Fruit fly (Drosophila melanogaster) whole organism, embryonic: Measurements from ENCODE around the gene CG12522.

Experiments used
- Asciz ChIP-seq: fragments of 200-800 bp; sonication (Bioruptor generic); optimal IDR thresholded peaks from 2 replicates; lab custom pipeline; 2017; ENCODE audit warnings: missing biosample characterization, mild to moderate bottlenecking, missing genetic modification characterization, missing genetic modification reagents
- Atf-2 ChIP-seq: fragments of 200-800 bp; sonication (Bioruptor generic); optimal IDR thresholded peaks from 2 replicates; lab custom pipeline; 2016; ENCODE audit warnings: missing biosample characterization, missing genetic modification characterization
- Bgb ChIP-seq: fragments of 200-800 bp; sonication (Bioruptor generic); IDR thresholded peaks from 2 replicates; pipeline ENCODE4 v1.3.6; 2022; ENCODE audit warnings: missing biosample characterization, missing genetic modification characterization; ENCODE audit not compliant: partially characterized antibody
- CG10959 ChIP-seq: fragments of 200-800 bp; sonication (Bioruptor generic); IDR thresholded peaks from 2 replicates; pipeline ENCODE4 v1.3.6; 2022; ENCODE audit warnings: missing biosample characterization, missing genetic modification characterization
- CG11247 ChIP-seq: fragments of 200-800 bp; sonication (Bioruptor generic); IDR thresholded peaks from 2 replicates; pipeline ENCODE4 v1.3.6; 2022; ENCODE audit warnings: missing biosample characterization, missing genetic modification characterization
- CG11696 ChIP-seq: fragments of 200-800 bp; sonication (Bioruptor generic); IDR thresholded peaks from 2 replicates; pipeline ENCODE4 v1.3.6; 2022; ENCODE audit warnings: missing biosample characterization, missing genetic modification characterization
- CG1647 ChIP-seq: fragments of 200-800 bp; sonication (Bioruptor generic); optimal IDR thresholded peaks from 3 replicates; lab custom pipeline; 2016; ENCODE audit warnings: missing biosample characterization, missing genetic modification characterization
- CG17361 ChIP-seq: fragments of 200-800 bp; sonication (Bioruptor generic); IDR thresholded peaks from 3 replicates; pipeline ENCODE4 v1.3.6; 2022; ENCODE audit warnings: missing biosample characterization, missing genetic modification characterization
- CG18476 ChIP-seq: fragments of 200-800 bp; sonication (Bioruptor generic); optimal IDR thresholded peaks from 2 replicates; lab custom pipeline; 2016; ENCODE audit warnings: missing biosample characterization, mild to moderate bottlenecking, missing genetic modification characterization
- CG2678 ChIP-seq: fragments of 200-800 bp; sonication (Bioruptor generic); optimal IDR thresholded peaks from 3 replicates; lab custom pipeline; 2019; ENCODE audit warnings: missing biosample characterization, mild to moderate bottlenecking, missing genetic modification characterization, moderate library complexity
- CG30431 ChIP-seq: fragments of 200-800 bp; sonication (Bioruptor generic); optimal IDR thresholded peaks from 2 replicates; lab custom pipeline; 2017; ENCODE audit warnings: missing biosample characterization, missing genetic modification characterization
- CG3281 ChIP-seq: fragments of 200-800 bp; sonication (Bioruptor generic); optimal IDR thresholded peaks from 3 replicates; lab custom pipeline; 2017; ENCODE audit warnings: missing biosample characterization, mild to moderate bottlenecking, missing genetic modification characterization
- CG4328 ChIP-seq: fragments of 200-800 bp; sonication (Bioruptor generic); optimal IDR thresholded peaks from 3 replicates; lab custom pipeline; 2017; ENCODE audit warnings: missing biosample characterization, missing genetic modification reagents, missing genetic modification characterization
- CG6254 ChIP-seq: fragments of 200-800 bp; sonication (Bioruptor generic); optimal IDR thresholded peaks from 3 replicates; lab custom pipeline; 2017; ENCODE audit warnings: mild to moderate bottlenecking, missing biosample characterization, missing genetic modification reagents, missing genetic modification characterization
- CG6272 ChIP-seq: fragments of 200-800 bp; sonication (Bioruptor generic); IDR thresholded peaks from 2 replicates; pipeline ENCODE4 v1.3.6; 2022; ENCODE audit warnings: missing biosample characterization, missing genetic modification characterization
- CG6791 ChIP-seq: fragments of 200-800 bp; sonication (Bioruptor generic); IDR thresholded peaks from 3 replicates; pipeline ENCODE4 v1.3.6; 2022; ENCODE audit warnings: missing biosample characterization, missing genetic modification characterization; ENCODE audit not compliant: partially characterized antibody
- CG7372 ChIP-seq: fragments of 200-800 bp; sonication (Bioruptor generic); IDR thresholded peaks from 2 replicates; pipeline ENCODE4 v1.3.6; 2022; ENCODE audit warnings: missing biosample characterization, missing genetic modification characterization
- CG8944 ChIP-seq: fragments of 200-800 bp; sonication (Bioruptor generic); optimal IDR thresholded peaks from 3 replicates; lab custom pipeline; 2016; ENCODE audit warnings: missing biosample characterization, missing genetic modification characterization
- CG9437 ChIP-seq: fragments of 200-800 bp; sonication (Bioruptor generic); optimal IDR thresholded peaks from 2 replicates; lab custom pipeline; 2018; ENCODE audit warnings: missing biosample characterization, mild to moderate bottlenecking, missing genetic modification characterization
- E2f2 ChIP-seq: fragments of 200-800 bp; sonication (Bioruptor generic); IDR thresholded peaks from 2 replicates; pipeline ENCODE4 v1.3.6; 2022; ENCODE audit warnings: missing biosample characterization, missing genetic modification characterization
- Gsc ChIP-seq: fragments of 200-800 bp; sonication (Bioruptor generic); IDR thresholded peaks from 2 replicates; pipeline ENCODE4 v1.3.6; 2022; ENCODE audit warnings: missing biosample characterization, missing genetic modification characterization
- Hey ChIP-seq: fragments of 200-800 bp; sonication (Bioruptor generic); optimal IDR thresholded peaks from 3 replicates; lab custom pipeline; 2018; ENCODE audit warnings: missing biosample characterization, mild to moderate bottlenecking, missing genetic modification characterization
- Med ChIP-seq: fragments of 200-800 bp; sonication (Bioruptor generic); peaks from one replicate; lab custom pipeline; 2016; ENCODE audit warnings: missing biosample characterization, missing genetic modification characterization, mild to moderate bottlenecking, inconsistent platforms, moderate library complexity
- Neu2 ChIP-seq: fragments of 200-800 bp; sonication (Bioruptor generic); optimal IDR thresholded peaks from 3 replicates; lab custom pipeline; 2016; ENCODE audit warnings: missing biosample characterization, missing genetic modification characterization, borderline replicate concordance
- Oli ChIP-seq: fragments of 200-800 bp; sonication (Bioruptor generic); optimal IDR thresholded peaks from 2 replicates; lab custom pipeline; 2018; ENCODE audit warnings: missing biosample characterization, mild to moderate bottlenecking, missing genetic modification characterization, moderate library complexity
- Opbp ChIP-seq: fragments of 200-800 bp; sonication (Bioruptor generic); IDR thresholded peaks from 3 replicates; pipeline ENCODE4 v1.3.6; 2022; ENCODE audit warnings: missing biosample characterization, missing genetic modification characterization; ENCODE audit not compliant: partially characterized antibody
- Six4 ChIP-seq: fragments of 200-800 bp; sonication (Bioruptor generic); optimal IDR thresholded peaks from 2 replicates; lab custom pipeline; 2016; ENCODE audit warnings: missing biosample characterization, missing genetic modification characterization
- Sry-δ ChIP-seq: fragments of 200-800 bp; sonication (Bioruptor generic); optimal IDR thresholded peaks from 2 replicates; lab custom pipeline; 2016; ENCODE audit warnings: missing biosample characterization, missing genetic modification characterization
- Xrp1 ChIP-seq: fragments of 200-800 bp; sonication (Bioruptor generic); IDR thresholded peaks from 2 replicates; pipeline ENCODE4 v1.3.6; 2022; ENCODE audit warnings: missing biosample characterization, missing genetic modification characterization
- al ChIP-seq: fragments of 200-800 bp; sonication (Bioruptor generic); IDR thresholded peaks from 2 replicates; pipeline ENCODE4 v1.3.6; 2022; ENCODE audit warnings: missing biosample characterization, missing genetic modification characterization
- bigmax ChIP-seq: fragments of 200-800 bp; sonication (Bioruptor generic); optimal IDR thresholded peaks from 2 replicates; lab custom pipeline; 2018; ENCODE audit warnings: missing biosample characterization, mild to moderate bottlenecking, missing genetic modification characterization
- chinmo ChIP-seq: fragments of 200-800 bp; sonication (Bioruptor generic); IDR thresholded peaks from 4 replicates; pipeline ENCODE4 v1.3.6; 2022; ENCODE audit warnings: missing biosample characterization, missing genetic modification characterization; ENCODE audit not compliant: partially characterized antibody
- ci ChIP-seq: fragments of 200-800 bp; sonication (Bioruptor generic); IDR thresholded peaks from 3 replicates; pipeline ENCODE4 v1.3.6; 2022; ENCODE audit warnings: missing biosample characterization, missing genetic modification characterization
- dimm ChIP-seq: fragments of 200-800 bp; sonication (Bioruptor generic); IDR thresholded peaks from 2 replicates; pipeline ENCODE4 v1.3.6; 2022; ENCODE audit warnings: missing biosample characterization, missing genetic modification characterization
- dmrt99B ChIP-seq: fragments of 200-800 bp; sonication (Bioruptor generic); optimal IDR thresholded peaks from 2 replicates; lab custom pipeline; 2018; ENCODE audit warnings: missing biosample characterization, mild to moderate bottlenecking, missing genetic modification characterization, moderate library complexity
- eve ChIP-seq, 2 experiments: fragments of >200 bp; optimal IDR thresholded peaks; 2 replicates each; lab custom pipeline; 2017; ENCODE audit warnings: missing biosample characterization in 2 of 2, missing genetic modification characterization in 2 of 2
- ewg ChIP-seq: fragments of 200-800 bp; sonication (Bioruptor generic); optimal IDR thresholded peaks from 3 replicates; lab custom pipeline; 2017; ENCODE audit warnings: mild to moderate bottlenecking, missing biosample characterization, missing genetic modification reagents, missing genetic modification characterization
- fru ChIP-seq: fragments of >200 bp; optimal IDR thresholded peaks from 2 replicates; lab custom pipeline; 2017
- gro ChIP-seq: fragments of 200-800 bp; sonication (Bioruptor generic); optimal IDR thresholded peaks from 2 replicates; lab custom pipeline; 2016; ENCODE audit warnings: missing biosample characterization, missing genetic modification characterization
- hbn ChIP-seq: fragments of 200-800 bp; sonication (Bioruptor generic); IDR thresholded peaks from 2 replicates; pipeline ENCODE4 v1.3.6; 2022; ENCODE audit warnings: missing biosample characterization, missing genetic modification characterization; ENCODE audit not compliant: partially characterized antibody
- insv ChIP-seq, 2 experiments: fragments of 200-800 bp; sonication (Bioruptor generic); optimal IDR thresholded peaks; 3 replicates each; lab custom pipeline; 2016 to 2018; ENCODE audit warnings: missing biosample characterization in 2 of 2, missing genetic modification characterization in 2 of 2
- jing ChIP-seq: fragments of 200-800 bp; sonication (Bioruptor generic); optimal IDR thresholded peaks from 2 replicates; lab custom pipeline; 2018; ENCODE audit warnings: missing biosample characterization, mild to moderate bottlenecking, missing genetic modification characterization
- kni ChIP-seq: fragments of 200-800 bp; sonication (Bioruptor generic); optimal IDR thresholded peaks from 3 replicates; lab custom pipeline; 2017; ENCODE audit warnings: mild to moderate bottlenecking, missing biosample characterization, missing genetic modification reagents, missing genetic modification characterization
- mam ChIP-seq: fragments of 200-800 bp; sonication (Bioruptor generic); optimal IDR thresholded peaks from 3 replicates; lab custom pipeline; 2016; ENCODE audit warnings: missing biosample characterization, missing genetic modification characterization
- nerfin-1 ChIP-seq: fragments of 200-800 bp; sonication (Bioruptor generic); optimal IDR thresholded peaks from 3 replicates; lab custom pipeline; 2019; ENCODE audit warnings: missing biosample characterization, mild to moderate bottlenecking, missing genetic modification characterization, moderate library complexity
- pnt ChIP-seq: fragments of 200-800 bp; sonication (Bioruptor generic); optimal IDR thresholded peaks from 3 replicates; lab custom pipeline; 2016; ENCODE audit warnings: missing biosample characterization, missing genetic modification characterization
- repo ChIP-seq: fragments of 200-800 bp; sonication (Bioruptor generic); optimal IDR thresholded peaks from 2 replicates; lab custom pipeline; 2016; ENCODE audit warnings: missing biosample characterization, missing genetic modification characterization
- schlank ChIP-seq: fragments of 200-800 bp; sonication (Bioruptor generic); optimal IDR thresholded peaks from 2 replicates; lab custom pipeline; 2018; ENCODE audit warnings: missing biosample characterization, mild to moderate bottlenecking, missing genetic modification characterization
- so ChIP-seq: fragments of 200-800 bp; sonication (Bioruptor generic); IDR thresholded peaks from 3 replicates; pipeline ENCODE4 v1.3.6; 2022; ENCODE audit warnings: missing biosample characterization, missing genetic modification characterization
- unc-4 ChIP-seq: fragments of 200-800 bp; sonication (Bioruptor generic); IDR thresholded peaks from 2 replicates; pipeline ENCODE4 v1.3.6; 2022; ENCODE audit warnings: missing biosample characterization, missing genetic modification characterization; ENCODE audit not compliant: partially characterized antibody

The CG12522 gene

DNA sequence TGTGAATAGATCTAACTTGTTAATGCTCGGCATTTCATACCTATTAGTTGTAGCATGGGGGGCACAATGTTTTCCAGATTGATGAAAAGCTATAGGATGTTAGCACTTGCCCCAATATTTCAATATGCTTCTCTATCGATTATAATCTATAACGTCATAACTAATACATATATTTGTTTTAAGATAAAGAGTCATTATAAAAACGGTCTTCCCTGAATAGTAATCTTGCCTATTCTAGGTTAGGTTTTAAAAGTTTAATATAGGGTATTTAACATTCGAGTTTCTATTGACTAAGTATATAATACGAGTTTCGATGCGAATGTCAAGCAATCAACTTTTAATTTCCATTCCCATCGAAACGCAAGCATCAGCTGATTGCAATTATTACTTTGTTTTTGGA, 46.8 kb upstream of the CG12522 start, which contains the start of the genes CG6321 and Blos2 (continued):
- TF ChIP-seq CG8944 (GFP tag; lab: Kevin White, UChicago) (no peak), CG6272 (GFP tag; lab: Robert Waterston, UW) (no peak), hbn (GFP tag; lab: Robert Waterston, UW) (no peak), CG10959 (GFP tag; lab: Robert Waterston, UW) (peak; percentile 27; the same call in 1 of the 2 replicates), Hey (no peak), ci (GFP tag; lab: Robert Waterston, UW) (peak; percentile 57; the same call in 2 of the 3 replicates), CG6254 (GFP tag; lab: Kevin White, UChicago) (peak; percentile 23), insv (GFP tag; optimal IDR thresholded peaks at IDR 0.05; lab: Kevin White, UChicago) (no peak), E2f2 (GFP tag; lab: Robert Waterston, UW) (peak; percentile 58), CG1647 (peak; percentile 3), ewg (GFP tag; lab: Kevin White, UChicago) (peak; percentile 35), CG9437 (peak; percentile 69), eve (GFP tag; optimal IDR thresholded peaks at IDR 0.05; lab: Kevin White, UChicago) (peak in 1 of 2 experiments; percentile 83), CG7372 (GFP tag; lab: Robert Waterston, UW) (no peak), kni (no peak), CG30431 (GFP tag; lab: Kevin White, UChicago) (no peak), Atf-2 (GFP tag; lab: Kevin White, UChicago) (peak; percentile 11), bigmax (GFP tag; lab: Kevin White, UChicago) (peak; percentile 93), so (peak; percentile 53; the same call in 1 of the 3 replicates), CG17361 (GFP tag; lab: Robert Waterston, UW) (peak; percentile 81), Six4 (GFP tag; lab: Kevin White, UChicago) (peak; percentile 29), unc-4 (GFP tag; lab: Robert Waterston, UW) (no peak), schlank (tag; lab: Kevin White, UChicago) (no peak), Bgb (no peak), nerfin-1 (tag; lab: Kevin White, UChicago) (peak; percentile 74), Opbp (GFP tag; lab: Robert Waterston, UW) (no peak), Gsc (GFP tag; lab: Robert Waterston, UW) (no peak), Sry-δ (GFP tag; lab: Kevin White, UChicago) (peak; percentile 2), CG2678 (peak; percentile 89), mam (peak; percentile 23), CG18476 (GFP tag; lab: Kevin White, UChicago) (peak; percentile 65), Oli (tag; lab: Kevin White, UChicago) (peak; percentile 78), dimm (GFP tag; lab: Robert Waterston, UW) (no peak), dmrt99B (tag; lab: Kevin White, UChicago) (peak; percentile 87), al (GFP tag; lab: Robert Waterston, UW) (peak; percentile 60; the same call in 1 of the 2 replicates), repo (GFP tag; lab: Kevin White, UChicago) (no peak), pnt (GFP tag; lab: Kevin White, UChicago) (peak; percentile 39), jing (peak; percentile 12), CG11696 (GFP tag; lab: Robert Waterston, UW) (0 out of 2 replicates have a peak, but pooled peaks have one; percentile 24), Xrp1 (GFP tag; lab: Robert Waterston, UW) (peak; percentile 91), CG6791 (GFP tag; lab: Robert Waterston, UW) (no peak), Med (GFP tag; lab: Kevin White, UChicago) (peak; percentile 93), Asciz (GFP tag; lab: Kevin White, UChicago) (peak; percentile 59), fru (no peak), CG3281 (peak; percentile 86), CG4328 (GFP tag; lab: Kevin White, UChicago) (peak; percentile 57), chinmo (GFP tag; lab: Robert Waterston, UW) (no peak), CG11247 (GFP tag; lab: Robert Waterston, UW) (peak; percentile 50), gro (GFP tag; lab: Kevin White, UChicago) (peak; percentile 5), Neu2 (no peak)
